Fruit fly (Drosophila melanogaster) whole organism, embryonic: Measurements from ENCODE around the gene CG7564.

Experiments
- Atf6 ChIP-seq: fragments of 200-800 bp; sonication (Bioruptor generic); IDR thresholded peaks from 2 replicates; pipeline ENCODE4 v1.3.6; 2022; ENCODE audit warnings: missing biosample characterization, missing genetic modification characterization
- Awh ChIP-seq: fragments of 200-800 bp; sonication (Bioruptor generic); IDR thresholded peaks from 2 replicates; pipeline ENCODE4, ENCODE4 v1.3.6; 2022; ENCODE audit warnings: missing biosample characterization, missing genetic modification characterization
- BEAF-32 ChIP-seq: fragments of 200-800 bp; sonication (Bioruptor generic); optimal IDR thresholded peaks from 3 replicates; lab custom pipeline; 2017; ENCODE audit warnings: missing biosample characterization, missing genetic modification characterization, mild to moderate bottlenecking, moderate library complexity, missing genetic modification reagents
- CG11695 ChIP-seq: fragments of 200-800 bp; sonication (Bioruptor generic); IDR thresholded peaks from 3 replicates; pipeline ENCODE4 v1.3.6; 2022; ENCODE audit warnings: missing biosample characterization, missing genetic modification characterization
- CG12299 ChIP-seq: fragments of 200-800 bp; sonication (Bioruptor generic); optimal IDR thresholded peaks from 2 replicates; lab custom pipeline; 2018; ENCODE audit warnings: missing biosample characterization, mild to moderate bottlenecking, missing genetic modification characterization
- CG12391 ChIP-seq: fragments of 200-800 bp; sonication (Bioruptor generic); optimal IDR thresholded peaks from 3 replicates; lab custom pipeline; 2018; ENCODE audit warnings: missing biosample characterization, mild to moderate bottlenecking, missing genetic modification characterization, moderate library complexity
- CG13424 ChIP-seq: fragments of 200-800 bp; sonication (Bioruptor generic); optimal IDR thresholded peaks from 2 replicates; lab custom pipeline; 2019; ENCODE audit warnings: missing biosample characterization, mild to moderate bottlenecking, missing genetic modification characterization, moderate library complexity
- CG15514 ChIP-seq: fragments of 200-800 bp; sonication (Bioruptor generic); optimal IDR thresholded peaks from 3 replicates; lab custom pipeline; 2017; ENCODE audit warnings: missing biosample characterization, missing genetic modification characterization, mild to moderate bottlenecking, moderate library complexity, missing genetic modification reagents
- CG15601 ChIP-seq: fragments of 200-800 bp; sonication (Bioruptor generic); optimal IDR thresholded peaks from 3 replicates; lab custom pipeline; 2019; ENCODE audit warnings: missing biosample characterization, mild to moderate bottlenecking, missing genetic modification characterization, moderate library complexity
- CG17361 ChIP-seq: fragments of 200-800 bp; sonication (Bioruptor generic); IDR thresholded peaks from 3 replicates; pipeline ENCODE4 v1.3.6; 2022; ENCODE audit warnings: missing biosample characterization, missing genetic modification characterization
- CG30431 ChIP-seq: fragments of 200-800 bp; sonication (Bioruptor generic); optimal IDR thresholded peaks from 2 replicates; lab custom pipeline; 2017; ENCODE audit warnings: missing biosample characterization, missing genetic modification characterization
- CG3281 ChIP-seq: fragments of 200-800 bp; sonication (Bioruptor generic); optimal IDR thresholded peaks from 3 replicates; lab custom pipeline; 2017; ENCODE audit warnings: missing biosample characterization, mild to moderate bottlenecking, missing genetic modification characterization
- CG3838 ChIP-seq: fragments of 200-800 bp; sonication (Bioruptor generic); optimal IDR thresholded peaks from 3 replicates; lab custom pipeline; 2016; ENCODE audit warnings: missing biosample characterization, missing genetic modification characterization
- CG6175 ChIP-seq: fragments of 200-800 bp; sonication (Bioruptor generic); IDR thresholded peaks from 3 replicates; pipeline ENCODE4 v1.3.6; 2022; ENCODE audit warnings: missing biosample characterization, missing genetic modification characterization
- CG6683 ChIP-seq: fragments of 200-800 bp; sonication (Bioruptor generic); optimal IDR thresholded peaks from 2 replicates; lab custom pipeline; 2017; ENCODE audit warnings: missing biosample characterization, mild to moderate bottlenecking, missing genetic modification characterization, missing genetic modification reagents
- CG6765 ChIP-seq: fragments of 200-800 bp; sonication (Bioruptor generic); optimal IDR thresholded peaks from 3 replicates; lab custom pipeline; 2017; ENCODE audit warnings: missing biosample characterization, mild to moderate bottlenecking, missing genetic modification characterization
- CG7928 ChIP-seq: fragments of 200-800 bp; sonication (Bioruptor generic); optimal IDR thresholded peaks from 2 replicates; lab custom pipeline; 2017; ENCODE audit warnings: missing biosample characterization, mild to moderate bottlenecking, missing genetic modification characterization
- CG8359 ChIP-seq: fragments of 200-800 bp; sonication (Bioruptor generic); optimal IDR thresholded peaks from 2 replicates; lab custom pipeline; 2017; ENCODE audit warnings: missing biosample characterization, mild to moderate bottlenecking, missing genetic modification characterization, borderline replicate concordance
- CG8478 ChIP-seq: fragments of >200 bp; optimal IDR thresholded peaks from 2 replicates; lab custom pipeline; 2018
- CG8924 ChIP-seq: fragments of 200-800 bp; optimal IDR thresholded peaks from 3 replicates; lab custom pipeline; 2019; ENCODE audit warnings: missing biosample characterization, mild to moderate bottlenecking, missing genetic modification characterization, moderate library complexity
- CG9727 ChIP-seq: fragments of 200-800 bp; sonication (Bioruptor generic); optimal IDR thresholded peaks from 3 replicates; lab custom pipeline; 2017; ENCODE audit warnings: missing biosample characterization, mild to moderate bottlenecking, missing genetic modification characterization
- CoRest ChIP-seq: fragments of 200-800 bp; sonication (Bioruptor generic); optimal IDR thresholded peaks from 3 replicates; lab custom pipeline; 2018; ENCODE audit warnings: missing biosample characterization, mild to moderate bottlenecking, missing genetic modification characterization, moderate library complexity
- D ChIP-seq, 2 experiments: fragments of 200-800 bp in 1 of 2; fragments of >200 bp in 1 of 2; sonication (Bioruptor generic) in 1 of 2; optimal IDR thresholded peaks; 2 replicates in 1 of 2; 3 replicates in 1 of 2; lab custom pipeline; 2017; ENCODE audit warnings: mild to moderate bottlenecking in 1 of 2, missing biosample characterization in 1 of 2, missing genetic modification characterization in 1 of 2, missing genetic modification reagents in 1 of 2
- D19A ChIP-seq: fragments of 200-800 bp; optimal IDR thresholded peaks from 3 replicates; lab custom pipeline; 2019; ENCODE audit warnings: missing biosample characterization, mild to moderate bottlenecking, missing genetic modification characterization, moderate library complexity
- Dek ChIP-seq: fragments of 200-800 bp; sonication (Bioruptor generic); optimal IDR thresholded peaks from 3 replicates; lab custom pipeline; 2019; ENCODE audit warnings: missing biosample characterization, mild to moderate bottlenecking, missing genetic modification characterization, moderate library complexity
- Fer1 ChIP-seq: fragments of 200-800 bp; sonication (Bioruptor generic); optimal IDR thresholded peaks from 2 replicates; lab custom pipeline; 2017; ENCODE audit warnings: missing biosample characterization, mild to moderate bottlenecking, missing genetic modification characterization
- Hmr ChIP-seq: fragments of 200-800 bp; sonication (Bioruptor generic); optimal IDR thresholded peaks from 3 replicates; lab custom pipeline; 2017; ENCODE audit warnings: mild to moderate bottlenecking, missing biosample characterization, missing genetic modification reagents, missing genetic modification characterization
- Jarid2 ChIP-seq: fragments of 200-800 bp; sonication (Bioruptor generic); optimal IDR thresholded peaks from 3 replicates; lab custom pipeline; 2017; ENCODE audit warnings: mild to moderate bottlenecking, missing biosample characterization, missing genetic modification reagents, missing genetic modification characterization
- Lhr ChIP-seq: fragments of 200-800 bp; sonication (Bioruptor generic); optimal IDR thresholded peaks from 3 replicates; lab custom pipeline; 2017; ENCODE audit warnings: mild to moderate bottlenecking, missing biosample characterization, missing genetic modification reagents, missing genetic modification characterization
- MESR4 ChIP-seq: fragments of 200-800 bp; sonication (Bioruptor generic); optimal IDR thresholded peaks from 2 replicates; lab custom pipeline; 2018; ENCODE audit warnings: missing biosample characterization, mild to moderate bottlenecking, missing genetic modification characterization, moderate library complexity
- Sox100B ChIP-seq: fragments of 200-800 bp; sonication (Bioruptor generic); optimal IDR thresholded peaks from 3 replicates; lab custom pipeline; 2018; ENCODE audit warnings: missing biosample characterization, mild to moderate bottlenecking, missing genetic modification characterization
- Spps ChIP-seq: fragments of 200-800 bp; sonication (Bioruptor generic); optimal IDR thresholded peaks from 2 replicates; lab custom pipeline; 2018; ENCODE audit warnings: missing biosample characterization, mild to moderate bottlenecking, missing genetic modification characterization
- Sry-β ChIP-seq: fragments of 200-800 bp; sonication (Bioruptor generic); optimal IDR thresholded peaks from 2 replicates; lab custom pipeline; 2018; ENCODE audit warnings: missing biosample characterization, mild to moderate bottlenecking, missing genetic modification characterization, moderate library complexity
- abd-A ChIP-seq: fragments of 200-800 bp; sonication (Bioruptor generic); optimal IDR thresholded peaks from 3 replicates; lab custom pipeline; 2019; ENCODE audit warnings: missing biosample characterization, mild to moderate bottlenecking, missing genetic modification characterization, moderate library complexity
- br ChIP-seq: fragments of >200 bp; optimal IDR thresholded peaks from 2 replicates; lab custom pipeline; 2017
- caup ChIP-seq: fragments of 200-800 bp; sonication (Bioruptor generic); optimal IDR thresholded peaks from 3 replicates; lab custom pipeline; 2017; ENCODE audit warnings: missing biosample characterization, mild to moderate bottlenecking, missing genetic modification characterization, moderate library complexity; ENCODE audit not compliant: severe bottlenecking
- crp ChIP-seq, 2 experiments: fragments of 200-800 bp; sonication (Bioruptor generic); optimal IDR thresholded peaks; 2 replicates in 1 of 2; 3 replicates in 1 of 2; lab custom pipeline; 2017; ENCODE audit warnings: missing biosample characterization in 2 of 2, missing genetic modification characterization in 2 of 2, mild to moderate bottlenecking in 1 of 2, moderate library complexity in 1 of 2
- danr ChIP-seq: fragments of 200-800 bp; sonication (Bioruptor generic); IDR thresholded peaks from 2 replicates; pipeline ENCODE4 v1.3.6; 2022; ENCODE audit warnings: missing biosample characterization, missing genetic modification characterization
- fu2 ChIP-seq: fragments of 200-800 bp; sonication (Bioruptor generic); optimal IDR thresholded peaks from 2 replicates; lab custom pipeline; 2016; ENCODE audit warnings: missing biosample characterization, missing genetic modification characterization
- grau ChIP-seq: fragments of 200-800 bp; optimal IDR thresholded peaks from 3 replicates; lab custom pipeline; 2019; ENCODE audit warnings: missing biosample characterization, mild to moderate bottlenecking, missing genetic modification characterization, moderate library complexity
- ham ChIP-seq: fragments of 200-800 bp; sonication (Bioruptor generic); IDR thresholded peaks from 2 replicates; pipeline ENCODE4 v1.3.6; 2022; ENCODE audit warnings: missing biosample characterization, missing genetic modification characterization
- knrl ChIP-seq: fragments of 200-800 bp; sonication (Bioruptor generic); IDR thresholded peaks from 3 replicates; pipeline ENCODE4 v1.3.6; 2022; ENCODE audit warnings: missing biosample characterization, missing genetic modification characterization; ENCODE audit not compliant: partially characterized antibody
- pnt ChIP-seq: fragments of 200-800 bp; sonication (Bioruptor generic); optimal IDR thresholded peaks from 3 replicates; lab custom pipeline; 2016; ENCODE audit warnings: missing biosample characterization, missing genetic modification characterization
- pzg ChIP-seq: fragments of 200-800 bp; sonication (Bioruptor generic); optimal IDR thresholded peaks from 3 replicates; lab custom pipeline; 2018; ENCODE audit warnings: missing biosample characterization, mild to moderate bottlenecking, missing genetic modification characterization, moderate library complexity
- sc ChIP-seq, 3 experiments: fragments of >200 bp in 2 of 3; fragments of 200-800 bp in 1 of 3; sonication (Bioruptor generic) in 1 of 3; optimal IDR thresholded peaks; 2 replicates in 2 of 3; 3 replicates in 1 of 3; lab custom pipeline; 2017; ENCODE audit warnings: mild to moderate bottlenecking in 1 of 3, missing biosample characterization in 1 of 3, missing genetic modification characterization in 1 of 3, missing genetic modification reagents in 1 of 3
- sqz ChIP-seq: fragments of 200-800 bp; sonication (Bioruptor generic); optimal IDR thresholded peaks from 3 replicates; lab custom pipeline; 2018; ENCODE audit warnings: missing biosample characterization, mild to moderate bottlenecking, missing genetic modification characterization
- unpg ChIP-seq: fragments of 200-800 bp; sonication (Bioruptor generic); optimal IDR thresholded peaks from 3 replicates; lab custom pipeline; 2018; ENCODE audit warnings: missing biosample characterization, mild to moderate bottlenecking, missing genetic modification characterization, moderate library complexity

The CG7564 gene

dm6 chr3L:17529511-17530194, 15.6 kb downstream of the CG7564 start, which contains the start of the genes Edc3 and Nedd4 (continued):
- TF ChIP-seq Jarid2 (GFP tag; lab: Kevin White, UChicago) (no peak), CoRest (peak; percentile 40), CG12391 (tag; lab: Kevin White, UChicago) (peak; percentile 59), CG11695 (GFP tag; lab: Robert Waterston, UW) (no peak), CG8359 (GFP tag; lab: Kevin White, UChicago) (no peak), Atf6 (GFP tag; lab: Robert Waterston, UW) (no peak), CG8478 (lab: Kevin White, UChicago) (no peak), ham (GFP tag; lab: Robert Waterston, UW) (no peak), CG17361 (GFP tag; lab: Robert Waterston, UW) (peak; percentile 60; the same call in 2 of the 3 replicates), Spps (tag; lab: Kevin White, UChicago) (peak; percentile 2), sqz (GFP tag; lab: Kevin White, UChicago) (no peak), CG7928 (GFP tag; lab: Kevin White, UChicago) (peak; percentile 40), fu2 (no peak), br (lab: Kevin White, UChicago) (no peak), Dek (tag; lab: Kevin White, UChicago) (no peak), CG6765 (GFP tag; lab: Kevin White, UChicago) (peak; percentile 50), D19A (tag; lab: Kevin White, UChicago) (peak; percentile 41), unpg (peak; percentile 20), CG15514 (GFP tag; lab: Kevin White, UChicago) (peak; percentile 55), BEAF-32 (peak; percentile 48), CG12299 (peak; percentile 23), CG3838 (GFP tag; lab: Kevin White, UChicago) (no peak), Sry-β (GFP tag; lab: Kevin White, UChicago) (peak; percentile 16), Awh (GFP tag; lab: Robert Waterston, UW) (no peak), Hmr (GFP tag; lab: Kevin White, UChicago) (peak; percentile 55), pzg (GFP tag; lab: Kevin White, UChicago) (peak; percentile 52), CG9727 (GFP tag; lab: Kevin White, UChicago) (peak; percentile 1), grau (tag; lab: Kevin White, UChicago) (peak; percentile 32), sc (optimal IDR thresholded peaks at IDR 0.05; lab: Kevin White, UChicago) (no peak), sc (GFP tag; optimal IDR thresholded peaks at IDR 0.05; lab: Kevin White, UChicago) (no peak), CG3281 (GFP tag; lab: Kevin White, UChicago) (peak; percentile 39), MESR4 (GFP tag; lab: Kevin White, UChicago) (peak; percentile 95), abd-A (tag; lab: Kevin White, UChicago) (no peak), CG8924 (tag; lab: Kevin White, UChicago) (peak; percentile 65), CG15601 (tag; lab: Kevin White, UChicago) (peak; percentile 51), danr (GFP tag; lab: Robert Waterston, UW) (no peak), D (optimal IDR thresholded peaks at IDR 0.05; lab: Kevin White, UChicago) (no peak), D (GFP tag; optimal IDR thresholded peaks at IDR 0.05; lab: Kevin White, UChicago) (no peak), CG30431 (no peak), caup (GFP tag; lab: Kevin White, UChicago) (no peak), CG6683 (GFP tag; lab: Kevin White, UChicago) (no peak), CG13424 (tag; lab: Kevin White, UChicago) (peak; percentile 18), crp (GFP tag; optimal IDR thresholded peaks at IDR 0.05; lab: Kevin White, UChicago) (peak in 1 of 2 experiments; percentile 13), Sox100B (peak; percentile 30), Lhr (GFP tag; lab: Kevin White, UChicago) (peak; percentile 40), Fer1 (GFP tag; lab: Kevin White, UChicago) (peak; percentile 5), knrl (GFP tag; lab: Robert Waterston, UW) (peak; percentile 41; the same call in 1 of the 3 replicates), pnt (GFP tag; lab: Kevin White, UChicago) (no peak), CG6175 (GFP tag; lab: Robert Waterston, UW) (no peak)
